Worm (Caenorhabditis elegans): ENCODE data around the gene F36H5.9.

DNA sequence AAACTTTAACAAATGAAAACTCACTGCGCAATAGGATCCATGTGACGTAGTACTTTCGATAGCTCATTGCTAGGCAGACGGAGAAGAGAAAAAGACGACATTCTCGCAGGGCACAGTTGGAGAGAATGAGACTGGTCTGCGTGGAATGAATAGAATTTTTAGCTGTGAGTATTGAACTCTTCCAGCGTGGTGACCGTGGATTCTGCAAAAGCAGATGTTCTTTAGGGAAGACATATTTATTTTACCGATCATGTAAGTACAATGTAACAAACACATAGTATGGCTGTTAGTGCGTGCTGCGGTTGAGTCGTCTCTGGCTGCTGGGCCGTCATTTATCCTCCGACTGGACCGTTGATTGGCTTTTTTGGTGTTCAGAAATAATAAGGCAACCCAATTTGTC, at the start of gene F36H5.9:
- TF ChIP-seq fos-1 (tag; optimal IDR thresholded peaks at IDR 0.05): no peak
- no peak for TF ChIP-seq nhr-12 (tag; optimal IDR thresholded peaks at IDR 0.05)
- no peak for TF ChIP-seq nhr-76 (tag; optimal IDR thresholded peaks at IDR 0.05)
